Worm (Caenorhabditis elegans) whole organism, late embryonic: ENCODE measurements around the gene C34E11.2.

ENCODE experiments used
- C08G9.2 ChIP-seq: sonication (generic microtip); optimal IDR thresholded peaks from 2 replicates; lab custom pipeline; 2016; ENCODE audit warnings: mild to moderate bottlenecking, missing genetic modification characterization, moderate library complexity, missing compliant biosample characterization
- K02D7.2 ChIP-seq: sonication (generic microtip); optimal IDR thresholded peaks from 2 replicates; lab custom pipeline; 2017; ENCODE audit warnings: mild to moderate bottlenecking, missing genetic modification characterization, missing compliant biosample characterization
- T23F11.4 ChIP-seq: fragments of 200-800 bp; sonication (Bioruptor generic); optimal IDR thresholded peaks from 2 replicates; lab custom pipeline; 2018; ENCODE audit warnings: mild to moderate bottlenecking, missing genetic modification characterization, missing compliant biosample characterization
- Y22D7AL.16 ChIP-seq: sonication (generic microtip); optimal IDR thresholded peaks from 2 replicates; lab custom pipeline; 2016; ENCODE audit warnings: missing genetic modification characterization, missing compliant biosample characterization
- ama-1 ChIP-seq: fragments of 150-350 bp; optimal IDR thresholded peaks from 2 replicates; lab custom pipeline; 2014
- ceh-22 ChIP-seq: sonication (generic microtip); optimal IDR thresholded peaks from 2 replicates; lab custom pipeline; 2017; ENCODE audit warnings: missing biosample characterization, missing genetic modification characterization
- ceh-24 ChIP-seq: sonication (generic microtip); optimal IDR thresholded peaks from 2 replicates; lab custom pipeline; 2016; ENCODE audit warnings: mild to moderate bottlenecking, missing genetic modification characterization, missing compliant biosample characterization
- ceh-30 ChIP-seq: fragments of 150-350 bp; optimal IDR thresholded peaks from 2 replicates; lab custom pipeline; 2014; ENCODE audit warnings: missing biosample characterization, missing genetic modification characterization
- ceh-31 ChIP-seq: sonication (generic microtip); optimal IDR thresholded peaks from 2 replicates; lab custom pipeline; 2016; ENCODE audit warnings: missing genetic modification characterization, missing compliant biosample characterization
- ceh-34 ChIP-seq: sonication (generic microtip); optimal IDR thresholded peaks from 2 replicates; lab custom pipeline; 2016; ENCODE audit warnings: mild to moderate bottlenecking, missing genetic modification characterization, missing compliant biosample characterization
- che-1 ChIP-seq: sonication (generic microtip); optimal IDR thresholded peaks from 2 replicates; lab custom pipeline; 2016; ENCODE audit warnings: mild to moderate bottlenecking, missing genetic modification characterization, missing compliant biosample characterization
- dmd-4 ChIP-seq: sonication (generic microtip); optimal IDR thresholded peaks from 2 replicates; lab custom pipeline; 2016; ENCODE audit warnings: borderline replicate concordance, missing genetic modification characterization, missing compliant biosample characterization
- elt-2 ChIP-seq: sonication (generic microtip); optimal IDR thresholded peaks from 2 replicates; lab custom pipeline; 2016; ENCODE audit warnings: missing genetic modification reagents, missing genetic modification characterization, missing compliant biosample characterization
- elt-4 ChIP-seq: sonication (generic microtip); optimal IDR thresholded peaks from 2 replicates; lab custom pipeline; 2016; ENCODE audit warnings: missing genetic modification characterization, missing compliant biosample characterization
- ets-4 ChIP-seq: sonication (generic microtip); optimal IDR thresholded peaks from 2 replicates; lab custom pipeline; 2016; ENCODE audit warnings: missing genetic modification characterization, missing compliant biosample characterization
- eyg-1 ChIP-seq: sonication (generic microtip); optimal IDR thresholded peaks from 2 replicates; lab custom pipeline; 2016; ENCODE audit warnings: missing genotype, missing genetic modification characterization, missing compliant biosample characterization
- gmeb-2 ChIP-seq: sonication (generic microtip); optimal IDR thresholded peaks from 2 replicates; lab custom pipeline; 2016; ENCODE audit warnings: missing genetic modification characterization, inconsistent platforms, missing compliant biosample characterization
- hlh-13 ChIP-seq: fragments of 200-800 bp; sonication (Bioruptor generic); optimal IDR thresholded peaks from 2 replicates; lab custom pipeline; 2018; ENCODE audit warnings: mild to moderate bottlenecking, missing genetic modification characterization, missing compliant biosample characterization
- hlh-15 ChIP-seq: sonication (generic microtip); optimal IDR thresholded peaks from 2 replicates; lab custom pipeline; 2016; ENCODE audit warnings: missing genetic modification characterization, missing compliant biosample characterization
- mec-3 ChIP-seq: sonication (generic microtip); optimal IDR thresholded peaks from 2 replicates; lab custom pipeline; 2016; ENCODE audit warnings: borderline replicate concordance, missing genetic modification characterization, missing compliant biosample characterization
- nhr-11 ChIP-seq: fragments of 150-350 bp; optimal IDR thresholded peaks from 2 replicates; lab custom pipeline; 2014; ENCODE audit warnings: missing biosample characterization, missing genetic modification characterization
- npax-4 ChIP-seq: sonication (generic microtip); optimal IDR thresholded peaks from 2 replicates; lab custom pipeline; 2016; ENCODE audit warnings: missing genetic modification characterization, missing compliant biosample characterization
- odd-2 ChIP-seq: sonication (generic microtip); optimal IDR thresholded peaks from 2 replicates; lab custom pipeline; 2017; ENCODE audit warnings: antibody characterized with exemption, mild to moderate bottlenecking, missing genetic modification characterization, missing compliant biosample characterization
- pat-9 ChIP-seq: fragments of 200-800 bp; sonication (Bioruptor generic); optimal IDR thresholded peaks from 2 replicates; lab custom pipeline; 2018; ENCODE audit warnings: mild to moderate bottlenecking, missing genetic modification characterization, moderate library complexity, missing compliant biosample characterization
- pha-2 ChIP-seq: sonication (generic microtip); optimal IDR thresholded peaks from 2 replicates; lab custom pipeline; 2017; ENCODE audit warnings: mild to moderate bottlenecking, missing genetic modification characterization, missing compliant biosample characterization
- pha-4 ChIP-seq: fragments of 150-350 bp; optimal IDR thresholded peaks from 2 replicates; lab custom pipeline; 2018; ENCODE audit warnings: missing biosample characterization, missing genetic modification reagents, missing genetic modification characterization
- pqm-1 ChIP-seq: sonication (generic microtip); optimal IDR thresholded peaks from 2 replicates; lab custom pipeline; 2016; ENCODE audit warnings: missing genetic modification characterization, missing compliant biosample characterization
- pros-1 ChIP-seq: fragments of 150-350 bp; optimal IDR thresholded peaks from 2 replicates; lab custom pipeline; 2014; ENCODE audit warnings: missing biosample characterization, missing genetic modification reagents, missing genetic modification characterization
- ref-2 ChIP-seq: sonication (generic microtip); optimal IDR thresholded peaks from 2 replicates; lab custom pipeline; 2016; ENCODE audit warnings: missing genetic modification characterization, missing compliant biosample characterization
- sox-2 ChIP-seq: fragments of 200-800 bp; sonication (Bioruptor generic); IDR thresholded peaks from 2 replicates; pipeline ENCODE4 v1.3.6; 2022; ENCODE audit warnings: missing genetic modification reagents, missing genetic modification characterization, missing compliant biosample characterization
- sox-4 ChIP-seq: sonication (generic microtip); optimal IDR thresholded peaks from 2 replicates; lab custom pipeline; 2017; ENCODE audit warnings: mild to moderate bottlenecking, missing genetic modification characterization, inconsistent platforms, missing compliant biosample characterization
- syd-9 ChIP-seq: sonication (generic microtip); optimal IDR thresholded peaks from 2 replicates; lab custom pipeline; 2016; ENCODE audit warnings: mild to moderate bottlenecking, missing genetic modification characterization, moderate library complexity, missing compliant biosample characterization
- ttx-3 ChIP-seq: sonication (generic microtip); optimal IDR thresholded peaks from 2 replicates; lab custom pipeline; 2016; ENCODE audit warnings: missing genetic modification reagents, missing genetic modification characterization, missing compliant biosample characterization
- unc-42 ChIP-seq: sonication (generic microtip); optimal IDR thresholded peaks from 2 replicates; lab custom pipeline; 2016; ENCODE audit warnings: missing genotype, missing genetic modification characterization, missing compliant biosample characterization
- unc-86 ChIP-seq: sonication (generic microtip); optimal IDR thresholded peaks from 2 replicates; lab custom pipeline; 2016; ENCODE audit warnings: missing genetic modification characterization, missing compliant biosample characterization

The C34E11.2 gene

DNA sequence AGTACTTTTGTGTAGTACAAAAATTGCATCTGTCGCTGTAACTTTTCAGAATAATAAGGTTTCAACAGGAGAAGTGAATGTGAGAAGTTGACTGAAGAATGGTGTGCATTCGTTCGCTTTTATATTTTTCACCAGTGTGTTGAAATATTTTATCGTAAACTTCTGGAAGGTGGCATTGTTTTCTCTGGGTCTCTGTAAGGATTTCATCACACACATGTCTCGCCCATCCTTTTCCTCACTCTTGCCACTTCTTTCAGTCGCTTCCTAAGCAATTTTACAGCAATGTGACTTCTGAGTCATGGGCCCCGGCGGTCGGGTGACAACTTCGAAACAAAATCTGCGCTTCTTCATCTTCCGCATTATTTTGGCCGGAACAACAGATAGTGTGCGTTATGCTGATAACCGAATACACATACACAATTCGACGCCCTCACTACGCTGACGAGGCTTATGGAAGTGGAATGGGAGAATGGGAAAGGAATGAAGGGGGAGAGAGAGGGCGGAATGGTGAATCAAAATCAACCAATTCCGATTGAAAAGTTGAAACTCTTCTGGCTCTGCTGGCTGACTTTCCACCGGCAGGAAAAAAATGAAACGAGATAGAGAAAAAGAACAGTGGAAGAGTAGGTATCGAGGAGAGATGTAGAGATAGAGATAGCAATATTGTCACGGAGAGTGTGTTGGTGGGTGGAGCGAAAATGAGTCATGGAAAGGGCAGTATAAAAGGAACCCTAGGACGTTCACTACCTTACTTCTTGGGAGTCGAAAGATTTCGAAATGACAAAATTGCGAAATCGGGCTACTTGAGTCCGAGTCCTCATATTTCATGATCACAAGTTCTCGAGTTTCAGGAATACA is 23.0 kb downstream of the C34E11.2 start:
- no peak for TF ChIP-seq pat-9
- peak; percentile 13 for TF ChIP-seq elt-2
- TF ChIP-seq pros-1 (tag; lab: Kevin White, UChicago) = no peak
- TF ChIP-seq ceh-30 (tag; lab: Kevin White, UChicago) = no peak
- TF ChIP-seq unc-42 = peak; percentile 3

DNA sequence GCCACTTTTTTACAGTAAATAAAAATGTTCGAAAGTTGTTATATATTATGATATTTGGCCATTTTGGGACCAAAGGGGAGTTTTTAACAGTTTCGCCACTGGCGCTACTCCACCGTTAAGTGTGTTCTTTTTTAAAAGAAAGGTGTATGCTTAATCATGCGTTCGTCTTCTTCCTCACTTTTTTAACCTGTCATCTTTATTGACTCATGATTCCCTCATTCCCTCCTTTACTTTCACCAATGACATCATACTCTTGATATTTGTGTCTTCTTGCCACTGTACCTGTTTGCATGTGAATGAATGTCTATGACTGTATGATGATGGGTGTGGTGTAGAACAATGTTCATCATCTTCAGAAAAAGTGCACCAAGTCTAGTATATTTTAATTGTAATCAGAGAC is 23.9 kb downstream of the C34E11.2 start:
- TF ChIP-seq pqm-1 (tag; lab: Kevin White, UChicago) (no peak), elt-2 (no peak), npax-4 (no peak), ceh-34 (no peak), ceh-22 (tag; lab: Kevin White, UChicago) (no peak), nhr-11 (tag; lab: Kevin White, UChicago) (no peak)

DNA sequence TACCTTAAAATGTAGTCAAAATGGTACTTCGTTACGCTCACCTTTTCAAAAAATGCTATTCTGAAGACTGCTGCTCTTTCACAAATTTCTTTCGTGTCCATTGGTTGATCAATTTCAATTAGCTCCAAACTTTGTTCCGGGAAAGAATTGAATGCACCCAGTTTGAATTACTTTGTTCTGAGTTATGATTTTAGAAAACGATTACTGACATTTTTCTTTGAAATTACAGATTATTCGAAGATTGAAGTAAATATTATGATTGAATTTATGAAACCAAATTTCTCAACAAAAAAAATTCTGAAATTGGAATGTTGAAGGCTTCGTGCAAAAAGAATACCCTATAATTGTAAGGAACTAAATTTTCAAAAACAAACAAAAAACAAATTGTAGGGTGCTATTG is 30.3 kb downstream of the C34E11.2 start, which contains the start of gene Y102F5A.1:
Gene Y102F5A.1 (minus strand): TSS at position 101 of the 400 bp plus-strand sequence.
- TF ChIP-seq ceh-22 (tag; lab: Kevin White, UChicago) (no peak), syd-9 (tag; lab: Kevin White, UChicago) (no peak), Y22D7AL.16 (no peak), nhr-11 (tag; lab: Kevin White, UChicago) (no peak), T23F11.4 (GFP tag; lab: Kevin White, UChicago) (no peak), C08G9.2 (tag; lab: Kevin White, UChicago) (no peak), ref-2 (tag; lab: Kevin White, UChicago) (no peak), sox-4 (tag; lab: Kevin White, UChicago) (no peak), sox-2 (GFP tag; lab: Robert Waterston, UW) (no peak), eyg-1 (tag; lab: Kevin White, UChicago) (no peak), mec-3 (tag; lab: Kevin White, UChicago) (no peak), gmeb-2 (tag; lab: Kevin White, UChicago) (no peak), ceh-24 (no peak)

DNA sequence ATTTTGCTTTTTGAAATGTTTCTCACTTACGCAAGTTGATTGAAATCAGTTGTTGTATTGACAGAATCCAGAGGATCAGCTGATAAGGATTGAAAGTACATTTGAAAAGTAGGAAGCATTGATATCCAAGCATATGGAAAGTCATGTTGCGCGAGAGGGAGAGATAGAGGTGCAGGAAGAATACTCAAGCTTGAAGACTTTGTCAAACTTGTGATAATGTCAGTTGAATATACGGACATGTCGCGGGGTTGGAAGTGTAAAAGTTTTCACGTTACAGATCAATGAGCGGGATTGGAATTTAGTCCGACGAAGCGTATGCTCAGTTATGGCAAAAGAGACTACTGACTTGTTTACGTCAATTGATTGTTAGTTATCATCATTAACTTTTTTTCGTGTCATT is 45.3 kb downstream of the C34E11.2 start, which contains the start of gene ttx-3:
Gene ttx-3 (minus strand): TSS at position 101 of the 400 bp plus-strand sequence.
- no peak for TF ChIP-seq pros-1 (tag; lab: Kevin White, UChicago)

DNA sequence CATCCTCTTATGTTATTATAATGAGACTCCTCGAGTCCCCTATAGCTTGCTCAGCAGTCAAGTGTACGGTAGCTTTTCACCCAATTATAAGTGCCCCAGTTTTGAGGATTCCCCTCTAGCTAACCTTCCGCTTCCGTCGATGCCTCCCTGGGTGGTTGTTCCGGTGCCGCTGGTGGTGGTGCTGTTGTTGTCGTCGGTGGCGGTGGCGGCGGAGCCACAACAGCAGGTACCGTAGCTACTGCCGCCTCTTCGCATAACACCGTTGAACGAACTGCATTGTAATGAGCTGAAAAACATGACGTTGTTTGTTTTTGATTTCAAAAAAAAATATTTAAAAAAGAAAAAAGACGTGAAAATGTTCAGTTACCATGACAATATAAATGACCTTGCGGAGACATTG is 48.1 kb downstream of the C34E11.2 start:
- no peak for TF ChIP-seq ceh-31 (tag; lab: Kevin White, UChicago)
- no peak for TF ChIP-seq K02D7.2 (tag; lab: Kevin White, UChicago)
- TF ChIP-seq ceh-22 (tag; lab: Kevin White, UChicago) = no peak
- TF ChIP-seq ttx-3 (tag; lab: Kevin White, UChicago) = peak; percentile 69

DNA sequence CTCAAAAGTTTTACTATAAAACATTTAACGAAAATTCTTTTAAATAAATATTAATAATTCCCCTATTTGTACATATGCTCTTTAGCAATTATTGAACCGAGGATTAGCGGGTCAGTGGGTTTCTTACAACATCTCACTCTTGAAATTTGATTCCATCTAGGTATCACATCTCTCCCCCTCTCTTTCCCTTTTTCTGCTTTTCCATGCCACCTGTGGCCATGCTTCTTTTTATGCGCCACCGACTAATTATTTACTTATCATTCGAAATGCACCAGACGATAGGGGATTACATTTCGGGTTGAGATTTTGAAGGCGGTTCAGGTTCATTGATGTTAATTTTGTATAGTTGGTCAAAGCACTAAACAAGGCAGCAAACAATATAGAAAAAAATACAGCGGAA is 48.7 kb downstream of the C34E11.2 start:
- TF ChIP-seq ama-1 (lab: Kevin White, UChicago) (no peak), dmd-4 (tag; lab: Kevin White, UChicago) (no peak), gmeb-2 (tag; lab: Kevin White, UChicago) (no peak), odd-2 (tag; lab: Kevin White, UChicago) (no peak), K02D7.2 (tag; lab: Kevin White, UChicago) (no peak), elt-4 (tag; lab: Kevin White, UChicago) (no peak), hlh-13 (no peak), T23F11.4 (GFP tag; lab: Kevin White, UChicago) (no peak), hlh-15 (no peak), npax-4 (no peak), pha-2 (no peak), che-1 (no peak), ref-2 (tag; lab: Kevin White, UChicago) (no peak), unc-86 (tag; lab: Kevin White, UChicago) (no peak), ets-4 (no peak), pha-4 (tag; lab: Kevin White, UChicago) (no peak)
